Fruit fly (Drosophila melanogaster) whole organism, embryonic: ENCODE data around the gene Vm26Aa.

Experiments
- CG2199 ChIP-seq: fragments of 200-800 bp; sonication (Bioruptor generic); IDR thresholded peaks from 3 replicates; pipeline ENCODE4 v1.3.6; 2022; ENCODE audit warnings: missing biosample characterization, missing genetic modification characterization
- E2f2 ChIP-seq: fragments of 200-800 bp; sonication (Bioruptor generic); IDR thresholded peaks from 2 replicates; pipeline ENCODE4 v1.3.6; 2022; ENCODE audit warnings: missing biosample characterization, missing genetic modification characterization
- Hey ChIP-seq: fragments of 200-800 bp; sonication (Bioruptor generic); optimal IDR thresholded peaks from 3 replicates; lab custom pipeline; 2018; ENCODE audit warnings: missing biosample characterization, mild to moderate bottlenecking, missing genetic modification characterization
- Ravus ChIP-seq: fragments of 200-800 bp; sonication (Bioruptor generic); IDR thresholded peaks from 2 replicates; pipeline ENCODE4 v1.3.6; 2022; ENCODE audit warnings: missing biosample characterization, missing genetic modification characterization
- Scr ChIP-seq: fragments of 200-800 bp; sonication (Bioruptor generic); IDR thresholded peaks from 2 replicates; pipeline ENCODE4 v1.3.6; 2022; ENCODE audit warnings: missing biosample characterization, missing genetic modification characterization; ENCODE audit not compliant: partially characterized antibody
- Sin3A ChIP-seq: fragments of >200 bp; optimal IDR thresholded peaks from 2 replicates; lab custom pipeline; 2018
- fd96Cb ChIP-seq: fragments of 200-800 bp; sonication (Bioruptor generic); optimal IDR thresholded peaks from 2 replicates; lab custom pipeline; 2018; ENCODE audit warnings: missing biosample characterization, mild to moderate bottlenecking, missing genetic modification characterization, moderate library complexity
- zf30C ChIP-seq: fragments of 200-800 bp; sonication (Bioruptor generic); optimal IDR thresholded peaks from 3 replicates; lab custom pipeline; 2018; ENCODE audit warnings: missing biosample characterization, mild to moderate bottlenecking, missing genetic modification characterization

dm6 chr2L:5975601-5976000, 15.5 kb upstream of the Vm26Aa start:
- TF ChIP-seq fd96Cb = no peak
- TF ChIP-seq CG2199 (GFP tag; lab: Robert Waterston, UW) = no peak
- no peak for TF ChIP-seq Sin3A
- TF ChIP-seq Hey (tag; lab: Kevin White, UChicago) = no peak
- no peak for TF ChIP-seq zf30C (GFP tag; lab: Kevin White, UChicago)
- no peak for TF ChIP-seq Ravus (GFP tag; lab: Robert Waterston, UW)
- TF ChIP-seq Scr (GFP tag; lab: Robert Waterston, UW) = no peak
- no peak for TF ChIP-seq E2f2 (GFP tag; lab: Robert Waterston, UW)
